Worm (Caenorhabditis elegans): Measurements from ENCODE around the gene R13D11.3.

- no peak for TF ChIP-seq unc-62 (GFP tag; optimal IDR thresholded peaks at IDR 0.05)
- TF ChIP-seq sea-2 (GFP tag; optimal IDR thresholded peaks at IDR 0.05), result no peak
These were observed 42.6 kb upstream of the R13D11.3 start for ce11 chrV:772210-772609.
